Worm (Caenorhabditis elegans) whole organism, L1 larva: ENCODE measurements around the gene F56C3.7.

Experiments
- egl-27 ChIP-seq, 2 experiments: fragments of 150-350 bp in 1 of 2; sonication (generic microtip); optimal IDR thresholded peaks; 3 replicates each; lab custom pipeline; 2017 to 2018; ENCODE audit warnings: missing biosample characterization in 2 of 2, missing genetic modification characterization in 2 of 2, missing genetic modification reagents in 2 of 2
- nhr-77 ChIP-seq: fragments of 150-350 bp; optimal IDR thresholded peaks from 2 replicates; lab custom pipeline; 2014; ENCODE audit warnings: missing biosample characterization, missing genetic modification characterization
- rnt-1 ChIP-seq: sonication (generic microtip); optimal IDR thresholded peaks from 2 replicates; lab custom pipeline; 2016; ENCODE audit warnings: mild to moderate bottlenecking, missing genetic modification characterization, moderate library complexity, missing compliant biosample characterization
- xbp-1 ChIP-seq: sonication (generic microtip); optimal IDR thresholded peaks from 2 replicates; lab custom pipeline; 2016; ENCODE audit warnings: missing genetic modification characterization, missing compliant biosample characterization

DNA sequence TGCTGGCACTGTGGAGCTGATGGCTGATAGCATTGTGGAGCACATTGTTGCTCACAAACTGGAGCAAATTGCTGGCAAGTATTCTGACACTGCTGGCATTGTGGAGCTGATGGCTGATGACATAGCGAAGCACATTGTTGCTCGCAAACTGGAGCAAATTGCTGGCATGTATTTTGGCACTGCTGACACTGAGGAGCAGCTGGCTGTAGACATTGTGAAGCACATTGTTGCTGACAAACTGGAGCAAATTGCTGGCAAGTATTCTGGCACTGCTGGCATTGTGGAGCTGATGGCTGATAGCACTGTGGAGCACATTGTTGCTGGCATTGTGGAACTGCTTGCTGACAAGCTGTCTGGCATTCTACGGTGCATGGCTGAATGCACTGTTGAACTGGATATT is 38.6 kb upstream of the F56C3.7 start:
- no peak for TF ChIP-seq rnt-1 (tag; lab: Kevin White, UChicago)
- no peak for TF ChIP-seq xbp-1 (tag; lab: Kevin White, UChicago)
- TF ChIP-seq egl-27 (tag; optimal IDR thresholded peaks at IDR 0.05; lab: Kevin White, UChicago), result no peak
- no peak for TF ChIP-seq nhr-77 (tag; lab: Kevin White, UChicago)
